Fruit fly (Drosophila melanogaster): ENCODE measurements around the gene Saysd1.

The Saysd1 gene

dm6 chr3R:25258628-25259240, 43.7 kb upstream of the Saysd1 start, which contains the start of gene CG11857 (continued):
- peak; percentile 97 for TF ChIP-seq Dad (GFP tag; optimal IDR thresholded peaks at IDR 0.05)
- TF ChIP-seq NC2β (GFP tag; optimal IDR thresholded peaks at IDR 0.05): peak; percentile 96
- TF ChIP-seq Ets97D (GFP tag; optimal IDR thresholded peaks at IDR 0.05): peak; percentile 95
- peak; percentile 100 for TF ChIP-seq hb (GFP tag; IDR thresholded peaks at IDR 0.05; ENCODE audit: partially characterized antibody)
- TF ChIP-seq trem (tag; optimal IDR thresholded peaks at IDR 0.05): peak; percentile 97
- peak in 1 of 2 experiments; percentile 46 for TF ChIP-seq Trl (optimal IDR thresholded peaks at IDR 0.05)
- TF ChIP-seq Trl (GFP tag; optimal IDR thresholded peaks at IDR 0.05): peak; percentile 98
- peak; percentile 99 for TF ChIP-seq jigr1 (GFP tag; IDR thresholded peaks at IDR 0.05)
- peak; percentile 91 for TF ChIP-seq ab (GFP tag; optimal IDR thresholded peaks at IDR 0.05)
- peak; percentile 98 for TF ChIP-seq Rx (GFP tag; IDR thresholded peaks at IDR 0.05)
- TF ChIP-seq CG7987 (GFP tag; optimal IDR thresholded peaks at IDR 0.05): peak; percentile 95
- TF ChIP-seq cad (GFP tag; optimal IDR thresholded peaks at IDR 0.05): no peak
- TF ChIP-seq CG14965 (GFP tag; optimal IDR thresholded peaks at IDR 0.05; ENCODE audit: borderline replicate concordance): peak; percentile 55
- TF ChIP-seq Rfx (GFP tag; IDR thresholded peaks at IDR 0.05): peak; percentile 99
- TF ChIP-seq sr (GFP tag; IDR thresholded peaks at IDR 0.05): peak; percentile 87; the same call in 2 of the 3 replicates
- TF ChIP-seq CG18262 (tag; optimal IDR thresholded peaks at IDR 0.05): peak; percentile 96
- TF ChIP-seq CG15011 (GFP tag; optimal IDR thresholded peaks at IDR 0.05): peak; percentile 92
- TF ChIP-seq Opbp (GFP tag; IDR thresholded peaks at IDR 0.05; ENCODE audit: partially characterized antibody): peak; percentile 99
- TF ChIP-seq CG3065 (GFP tag; optimal IDR thresholded peaks at IDR 0.05): peak; percentile 96
- peak; percentile 91 for TF ChIP-seq stwl (tag; optimal IDR thresholded peaks at IDR 0.05)
- peak; percentile 99 for TF ChIP-seq rib (GFP tag; IDR thresholded peaks at IDR 0.05)
- TF ChIP-seq sd (tag; optimal IDR thresholded peaks at IDR 0.05): peak; percentile 90
- peak; percentile 80 for TF ChIP-seq crol (GFP tag; IDR thresholded peaks at IDR 0.05)
- peak; percentile 96 for TF ChIP-seq Drgx (GFP tag; IDR thresholded peaks at IDR 0.05)
- peak; percentile 93 for TF ChIP-seq CG13296 (GFP tag; optimal IDR thresholded peaks at IDR 0.05)
- peak; percentile 98 for TF ChIP-seq gro (GFP tag; optimal IDR thresholded peaks at IDR 0.05)
- TF ChIP-seq cg (GFP tag; optimal IDR thresholded peaks at IDR 0.05): no peak
- TF ChIP-seq row (GFP tag; IDR thresholded peaks at IDR 0.05): peak; percentile 100
- peak; percentile 60 for TF ChIP-seq bigmax (GFP tag; optimal IDR thresholded peaks at IDR 0.05)
- peak; percentile 96 for TF ChIP-seq Hmx (GFP tag; optimal IDR thresholded peaks at IDR 0.05)
- TF ChIP-seq al (GFP tag; IDR thresholded peaks at IDR 0.05): peak; percentile 99
- TF ChIP-seq ham (GFP tag; IDR thresholded peaks at IDR 0.05): peak; percentile 96
- peak; percentile 98 for TF ChIP-seq Bteb2 (GFP tag; optimal IDR thresholded peaks at IDR 0.05)
- peak; percentile 98 for TF ChIP-seq CG9727 (GFP tag; optimal IDR thresholded peaks at IDR 0.05)
- TF ChIP-seq CG30403 (GFP tag; optimal IDR thresholded peaks at IDR 0.05): peak; percentile 99
- TF ChIP-seq Sry-δ (GFP tag; optimal IDR thresholded peaks at IDR 0.05): peak; percentile 99
- TF ChIP-seq Nf-YC (tag; optimal IDR thresholded peaks at IDR 0.05): peak; percentile 87
- peak; percentile 100 for TF ChIP-seq Doc3 (GFP tag; IDR thresholded peaks at IDR 0.05; ENCODE audit: partially characterized antibody)
- TF ChIP-seq sisA (GFP tag; IDR thresholded peaks at IDR 0.05): peak; percentile 99
- TF ChIP-seq ind (GFP tag; optimal IDR thresholded peaks at IDR 0.05): peak; percentile 99
- TF ChIP-seq CG10147 (GFP tag; optimal IDR thresholded peaks at IDR 0.05): peak; percentile 97
- peak; percentile 99 for TF ChIP-seq ranshi (GFP tag; IDR thresholded peaks at IDR 0.05)
- TF ChIP-seq corto (GFP tag; optimal IDR thresholded peaks at IDR 0.05): peak; percentile 95
- TF ChIP-seq CG2202 (tag; optimal IDR thresholded peaks at IDR 0.05): peak; percentile 95
- TF ChIP-seq CG16779 (GFP tag; IDR thresholded peaks at IDR 0.05): peak; percentile 94
- peak; percentile 97 for TF ChIP-seq CG1647 (GFP tag; optimal IDR thresholded peaks at IDR 0.05)
- no peak for TF ChIP-seq fru (optimal IDR thresholded peaks at IDR 0.05)
- peak; percentile 82 for TF ChIP-seq CG4707 (GFP tag; optimal IDR thresholded peaks at IDR 0.05)
- peak; percentile 99 for TF ChIP-seq Hsf (GFP tag; optimal IDR thresholded peaks at IDR 0.05)
- TF ChIP-seq ttk (GFP tag; IDR thresholded peaks at IDR 0.05): peak; percentile 99
- peak; percentile 97 for TF ChIP-seq caup (GFP tag; optimal IDR thresholded peaks at IDR 0.05; ENCODE audit: severe bottlenecking)

All from whole organism, embryonic.